Fruit fly (Drosophila melanogaster) whole organism, embryonic: ENCODE data around the gene Tao.

Experiments
- ATbp ChIP-seq: fragments of 200-800 bp; sonication (Bioruptor generic); optimal IDR thresholded peaks from 2 replicates; lab custom pipeline; 2017; ENCODE audit warnings: missing biosample characterization, mild to moderate bottlenecking, missing genetic modification characterization, missing genetic modification reagents
- Atf-2 ChIP-seq: fragments of 200-800 bp; sonication (Bioruptor generic); optimal IDR thresholded peaks from 2 replicates; lab custom pipeline; 2016; ENCODE audit warnings: missing biosample characterization, missing genetic modification characterization
- BtbVII ChIP-seq: fragments of 200-800 bp; sonication (Bioruptor generic); optimal IDR thresholded peaks from 3 replicates; lab custom pipeline; 2017; ENCODE audit warnings: missing biosample characterization, mild to moderate bottlenecking, missing genetic modification characterization
- CG10147 ChIP-seq: fragments of 200-800 bp; sonication (Bioruptor generic); optimal IDR thresholded peaks from 2 replicates; lab custom pipeline; 2019; ENCODE audit warnings: missing biosample characterization, mild to moderate bottlenecking, missing genetic modification characterization, moderate library complexity
- CG10462 ChIP-seq: fragments of 200-800 bp; sonication (Bioruptor generic); optimal IDR thresholded peaks from 2 replicates; lab custom pipeline; 2016; ENCODE audit warnings: missing biosample characterization, missing genetic modification characterization
- CG10959 ChIP-seq: fragments of 200-800 bp; sonication (Bioruptor generic); IDR thresholded peaks from 2 replicates; pipeline ENCODE4 v1.3.6; 2022; ENCODE audit warnings: missing biosample characterization, missing genetic modification characterization
- CG11093 ChIP-seq: fragments of 200-800 bp; sonication (Bioruptor generic); IDR thresholded peaks from 3 replicates; pipeline ENCODE4 v1.3.6; 2022; ENCODE audit warnings: missing biosample characterization, missing genetic modification characterization
- CG11456 ChIP-seq: fragments of 200-800 bp; sonication (Bioruptor generic); IDR thresholded peaks from 3 replicates; pipeline ENCODE4 v1.3.6; 2022; ENCODE audit warnings: missing biosample characterization, missing genetic modification characterization
- CG11723 ChIP-seq: fragments of 200-800 bp; sonication (Bioruptor generic); optimal IDR thresholded peaks from 2 replicates; lab custom pipeline; 2017; ENCODE audit warnings: missing biosample characterization, mild to moderate bottlenecking, missing genetic modification characterization
- CG12299 ChIP-seq: fragments of 200-800 bp; sonication (Bioruptor generic); optimal IDR thresholded peaks from 2 replicates; lab custom pipeline; 2018; ENCODE audit warnings: missing biosample characterization, mild to moderate bottlenecking, missing genetic modification characterization
- CG12942 ChIP-seq: fragments of 200-800 bp; sonication (Bioruptor generic); optimal IDR thresholded peaks from 3 replicates; lab custom pipeline; 2016; ENCODE audit warnings: missing biosample characterization, missing genetic modification characterization
- CG13624 ChIP-seq: fragments of 200-800 bp; sonication (Bioruptor generic); optimal IDR thresholded peaks from 2 replicates; lab custom pipeline; 2016; ENCODE audit warnings: missing biosample characterization, missing genetic modification characterization
- CG16813 ChIP-seq: fragments of 200-800 bp; sonication (Bioruptor generic); IDR thresholded peaks from 3 replicates; pipeline ENCODE4 v1.3.6; 2022; ENCODE audit warnings: missing biosample characterization, missing genetic modification characterization; ENCODE audit not compliant: partially characterized antibody
- CG1792 ChIP-seq: fragments of 200-800 bp; sonication (Bioruptor generic); optimal IDR thresholded peaks from 2 replicates; lab custom pipeline; 2016; ENCODE audit warnings: missing biosample characterization, missing genetic modification characterization
- CG30431 ChIP-seq: fragments of 200-800 bp; sonication (Bioruptor generic); optimal IDR thresholded peaks from 2 replicates; lab custom pipeline; 2017; ENCODE audit warnings: missing biosample characterization, missing genetic modification characterization
- CG32532 ChIP-seq: fragments of 200-800 bp; sonication (Bioruptor generic); IDR thresholded peaks from 2 replicates; pipeline ENCODE4 v1.3.6; 2022; ENCODE audit warnings: missing biosample characterization, missing genetic modification characterization
- CG4404 ChIP-seq: fragments of 200-800 bp; sonication (Bioruptor generic); IDR thresholded peaks from 2 replicates; pipeline ENCODE4 v1.3.6; 2022; ENCODE audit warnings: missing biosample characterization, missing genetic modification characterization
- CG8944 ChIP-seq: fragments of 200-800 bp; sonication (Bioruptor generic); optimal IDR thresholded peaks from 3 replicates; lab custom pipeline; 2016; ENCODE audit warnings: missing biosample characterization, missing genetic modification characterization
- D ChIP-seq, 2 experiments: fragments of 200-800 bp in 1 of 2; fragments of >200 bp in 1 of 2; sonication (Bioruptor generic) in 1 of 2; optimal IDR thresholded peaks; 2 replicates in 1 of 2; 3 replicates in 1 of 2; lab custom pipeline; 2017; ENCODE audit warnings: mild to moderate bottlenecking in 1 of 2, missing biosample characterization in 1 of 2, missing genetic modification characterization in 1 of 2, missing genetic modification reagents in 1 of 2
- Doc2 ChIP-seq: fragments of 200-800 bp; sonication (Bioruptor generic); IDR thresholded peaks from 2 replicates; pipeline ENCODE4 v1.3.6; 2022; ENCODE audit warnings: missing biosample characterization, missing genetic modification characterization
- H15 ChIP-seq: fragments of 200-800 bp; sonication (Bioruptor generic); IDR thresholded peaks from 3 replicates; pipeline ENCODE4 v1.3.6; 2022; ENCODE audit warnings: missing biosample characterization, missing genetic modification characterization
- HLHmδ ChIP-seq: fragments of 200-800 bp; sonication (Bioruptor generic); optimal IDR thresholded peaks from 2 replicates; lab custom pipeline; 2018; ENCODE audit warnings: missing biosample characterization, mild to moderate bottlenecking, missing genetic modification characterization, moderate library complexity
- Myb ChIP-seq: fragments of 200-800 bp; sonication (Bioruptor generic); optimal IDR thresholded peaks from 2 replicates; lab custom pipeline; 2016; ENCODE audit warnings: missing biosample characterization, missing genetic modification characterization
- NK7.1 ChIP-seq: fragments of 200-800 bp; sonication (Bioruptor generic); optimal IDR thresholded peaks from 3 replicates; lab custom pipeline; 2016; ENCODE audit warnings: missing biosample characterization, missing genetic modification characterization
- Neu2 ChIP-seq: fragments of 200-800 bp; sonication (Bioruptor generic); optimal IDR thresholded peaks from 3 replicates; lab custom pipeline; 2016; ENCODE audit warnings: missing biosample characterization, missing genetic modification characterization, borderline replicate concordance
- Nf-YC ChIP-seq: fragments of 200-800 bp; optimal IDR thresholded peaks from 3 replicates; lab custom pipeline; 2019; ENCODE audit warnings: missing biosample characterization, mild to moderate bottlenecking, missing genetic modification characterization, moderate library complexity
- Oaz ChIP-seq: fragments of 200-800 bp; sonication (Bioruptor generic); IDR thresholded peaks from 2 replicates; pipeline ENCODE4 v1.3.6; 2022; ENCODE audit warnings: missing biosample characterization, missing genetic modification characterization
- Oli ChIP-seq: fragments of 200-800 bp; sonication (Bioruptor generic); optimal IDR thresholded peaks from 2 replicates; lab custom pipeline; 2018; ENCODE audit warnings: missing biosample characterization, mild to moderate bottlenecking, missing genetic modification characterization, moderate library complexity
- Rx ChIP-seq: fragments of 200-800 bp; sonication (Bioruptor generic); IDR thresholded peaks from 2 replicates; pipeline ENCODE4 v1.3.6; 2022; ENCODE audit warnings: missing biosample characterization, missing genetic modification characterization
- Trl ChIP-seq, 3 experiments: fragments of >200 bp in 2 of 3; fragments of 200-800 bp in 1 of 3; sonication (Bioruptor generic) in 1 of 3; optimal IDR thresholded peaks; 2 replicates in 1 of 3; 3 replicates in 2 of 3; lab custom pipeline; 2016 to 2017; ENCODE audit warnings: missing biosample characterization in 1 of 3, missing genetic modification characterization in 1 of 3
- amos ChIP-seq: fragments of 200-800 bp; sonication (Bioruptor generic); IDR thresholded peaks from 2 replicates; pipeline ENCODE4 v1.3.6; 2022; ENCODE audit warnings: missing biosample characterization, missing genetic modification characterization; ENCODE audit not compliant: partially characterized antibody
- ara ChIP-seq: fragments of 200-800 bp; sonication (Bioruptor generic); IDR thresholded peaks from 2 replicates; pipeline ENCODE4 v1.3.6; 2022; ENCODE audit warnings: missing biosample characterization, missing genetic modification characterization
- ase ChIP-seq: fragments of 200-800 bp; sonication (Bioruptor generic); IDR thresholded peaks from 3 replicates; pipeline ENCODE4 v1.3.6; 2022; ENCODE audit warnings: missing biosample characterization, missing genetic modification characterization
- bab2 ChIP-seq: fragments of 200-800 bp; sonication (Bioruptor generic); optimal IDR thresholded peaks from 2 replicates; lab custom pipeline; 2016; ENCODE audit warnings: missing biosample characterization, missing genetic modification characterization
- bowl ChIP-seq: fragments of 200-800 bp; sonication (Bioruptor generic); IDR thresholded peaks from 2 replicates; pipeline ENCODE4 v1.3.6; 2022; ENCODE audit warnings: missing biosample characterization, missing genetic modification characterization
- cad ChIP-seq: fragments of >200 bp; optimal IDR thresholded peaks from 2 replicates; lab custom pipeline; 2017; ENCODE audit warnings: missing biosample characterization, missing genetic modification characterization
- ci ChIP-seq: fragments of 200-800 bp; sonication (Bioruptor generic); IDR thresholded peaks from 3 replicates; pipeline ENCODE4 v1.3.6; 2022; ENCODE audit warnings: missing biosample characterization, missing genetic modification characterization
- cwo ChIP-seq: fragments of 200-800 bp; sonication (Bioruptor generic); optimal IDR thresholded peaks from 3 replicates; lab custom pipeline; 2017; ENCODE audit warnings: missing biosample characterization, missing genetic modification characterization, mild to moderate bottlenecking, moderate library complexity, missing genetic modification reagents
- dimm ChIP-seq: fragments of 200-800 bp; sonication (Bioruptor generic); IDR thresholded peaks from 2 replicates; pipeline ENCODE4 v1.3.6; 2022; ENCODE audit warnings: missing biosample characterization, missing genetic modification characterization
- disco-r ChIP-seq: fragments of 200-800 bp; sonication (Bioruptor generic); optimal IDR thresholded peaks from 2 replicates; lab custom pipeline; 2016; ENCODE audit warnings: missing biosample characterization, missing genetic modification characterization
- dm ChIP-seq: fragments of 200-800 bp; sonication (Bioruptor generic); optimal IDR thresholded peaks from 3 replicates; lab custom pipeline; 2016; ENCODE audit warnings: missing biosample characterization, missing genetic modification characterization
- dmrt99B ChIP-seq: fragments of 200-800 bp; sonication (Bioruptor generic); optimal IDR thresholded peaks from 2 replicates; lab custom pipeline; 2018; ENCODE audit warnings: missing biosample characterization, mild to moderate bottlenecking, missing genetic modification characterization, moderate library complexity
- ftz-f1 ChIP-seq: fragments of 200-800 bp; sonication (Bioruptor generic); optimal IDR thresholded peaks from 2 replicates; lab custom pipeline; 2016; ENCODE audit warnings: missing biosample characterization, missing genetic modification characterization
- mirr ChIP-seq: fragments of 200-800 bp; sonication (Bioruptor generic); optimal IDR thresholded peaks from 3 replicates; lab custom pipeline; 2018; ENCODE audit warnings: missing biosample characterization, mild to moderate bottlenecking, missing genetic modification characterization
- mld ChIP-seq: fragments of 200-800 bp; sonication (Bioruptor generic); IDR thresholded peaks from 3 replicates; pipeline ENCODE4 v1.3.6; 2022; ENCODE audit warnings: missing biosample characterization, missing genetic modification characterization; ENCODE audit not compliant: partially characterized antibody
- p53 ChIP-seq: fragments of 200-800 bp; sonication (Bioruptor generic); optimal IDR thresholded peaks from 2 replicates; lab custom pipeline; 2016; ENCODE audit warnings: missing biosample characterization, missing genetic modification characterization
- pzg ChIP-seq: fragments of 200-800 bp; sonication (Bioruptor generic); optimal IDR thresholded peaks from 3 replicates; lab custom pipeline; 2018; ENCODE audit warnings: missing biosample characterization, mild to moderate bottlenecking, missing genetic modification characterization, moderate library complexity
- scrt ChIP-seq: fragments of 200-800 bp; sonication (Bioruptor generic); optimal IDR thresholded peaks from 2 replicates; lab custom pipeline; 2018; ENCODE audit warnings: missing biosample characterization, mild to moderate bottlenecking, missing genetic modification characterization, moderate library complexity
- sr ChIP-seq: fragments of 200-800 bp; sonication (Bioruptor generic); IDR thresholded peaks from 3 replicates; pipeline ENCODE4 v1.3.6; 2022; ENCODE audit warnings: missing biosample characterization, missing genetic modification characterization
- tap ChIP-seq: fragments of 200-800 bp; optimal IDR thresholded peaks from 3 replicates; lab custom pipeline; 2019; ENCODE audit warnings: missing biosample characterization, mild to moderate bottlenecking, missing genetic modification characterization, moderate library complexity
- zfh2 ChIP-seq: fragments of 200-800 bp; sonication (Bioruptor generic); optimal IDR thresholded peaks from 2 replicates; lab custom pipeline; 2016; ENCODE audit warnings: missing biosample characterization, missing genetic modification characterization

Tao gene

dm6 chrX:19604997-19605396 lies 25.4 kb upstream of the Tao start, which contains the start of gene CG14207 (continued):
- no peak for TF ChIP-seq dimm
- peak; percentile 62; the same call in 2 of the 3 replicates for TF ChIP-seq CG16813 (GFP tag; lab: Robert Waterston, UW)
- no peak for TF ChIP-seq ftz-f1 (GFP tag; lab: Kevin White, UChicago)
- no peak for TF ChIP-seq p53 (GFP tag; lab: Kevin White, UChicago)
- TF ChIP-seq CG13624 (GFP tag; lab: Kevin White, UChicago) = peak; percentile 56
- no peak for TF ChIP-seq bowl (GFP tag; lab: Robert Waterston, UW)
- TF ChIP-seq Doc2 (GFP tag; lab: Robert Waterston, UW) = no peak
- TF ChIP-seq Atf-2 (GFP tag; lab: Kevin White, UChicago) = no peak
- peak; percentile 51 for TF ChIP-seq pzg (GFP tag; lab: Kevin White, UChicago)
- no peak for TF ChIP-seq HLHmδ (GFP tag; lab: Kevin White, UChicago)
- no peak for TF ChIP-seq NK7.1 (GFP tag; lab: Kevin White, UChicago)
- no peak for TF ChIP-seq disco-r (GFP tag; lab: Kevin White, UChicago)
- TF ChIP-seq ara (GFP tag; lab: Robert Waterston, UW) = no peak
- no peak for TF ChIP-seq CG11723 (GFP tag; lab: Kevin White, UChicago)
- peak; percentile 37 for TF ChIP-seq scrt (GFP tag; lab: Kevin White, UChicago)
- no peak for TF ChIP-seq CG8944 (GFP tag; lab: Kevin White, UChicago)
- no peak for TF ChIP-seq BtbVII (GFP tag; lab: Kevin White, UChicago)
- TF ChIP-seq cad (GFP tag; lab: Kevin White, UChicago) = no peak
- TF ChIP-seq cwo (GFP tag; lab: Kevin White, UChicago) = no peak
- peak; percentile 15 for TF ChIP-seq dm (GFP tag; lab: Kevin White, UChicago)
- peak; percentile 1 for TF ChIP-seq CG12299
- TF ChIP-seq CG10462 = no peak
- TF ChIP-seq CG11456 = no peak
- no peak for TF ChIP-seq ase (GFP tag; lab: Robert Waterston, UW)
- peak; percentile 16 for TF ChIP-seq dmrt99B (tag; lab: Kevin White, UChicago)
- TF ChIP-seq tap (tag; lab: Kevin White, UChicago) = no peak
- TF ChIP-seq Oli (tag; lab: Kevin White, UChicago) = no peak
- TF ChIP-seq CG30431 (GFP tag; lab: Kevin White, UChicago) = no peak
- peak; percentile 10 for TF ChIP-seq Nf-YC
- TF ChIP-seq D (optimal IDR thresholded peaks at IDR 0.05; lab: Kevin White, UChicago) = no peak
- TF ChIP-seq D (GFP tag; optimal IDR thresholded peaks at IDR 0.05; lab: Kevin White, UChicago) = no peak
- TF ChIP-seq CG1792 = no peak
- TF ChIP-seq amos (GFP tag; lab: Robert Waterston, UW) = peak; percentile 67; the same call in 1 of the 2 replicates
- TF ChIP-seq mld (GFP tag; lab: Robert Waterston, UW) = peak; percentile 80
- TF ChIP-seq CG4404 = no peak
- TF ChIP-seq mirr (GFP tag; lab: Kevin White, UChicago) = peak; percentile 8
- TF ChIP-seq H15 (GFP tag; lab: Robert Waterston, UW) = no peak
- no peak for TF ChIP-seq CG10959 (GFP tag; lab: Robert Waterston, UW)
- TF ChIP-seq bab2 (GFP tag; lab: Kevin White, UChicago) = no peak
- TF ChIP-seq sr = 0 out of 3 replicates have a peak, but pooled peaks have one; percentile 12
- TF ChIP-seq Rx (GFP tag; lab: Robert Waterston, UW) = no peak
- TF ChIP-seq Myb (GFP tag; lab: Kevin White, UChicago) = peak; percentile 28
- no peak for TF ChIP-seq CG11093 (GFP tag; lab: Robert Waterston, UW)
- TF ChIP-seq CG32532 = peak; percentile 9; the same call in 1 of the 2 replicates
- no peak for TF ChIP-seq ATbp (GFP tag; lab: Kevin White, UChicago)
- no peak for TF ChIP-seq CG12942 (GFP tag; lab: Kevin White, UChicago)
- peak; percentile 65; the same call in 2 of the 3 replicates for TF ChIP-seq ci (GFP tag; lab: Robert Waterston, UW)
- TF ChIP-seq Neu2 (GFP tag; lab: Kevin White, UChicago) = no peak
- no peak for TF ChIP-seq Oaz (GFP tag; lab: Robert Waterston, UW)
- no peak for TF ChIP-seq CG10147
- no peak for TF ChIP-seq zfh2 (GFP tag; lab: Kevin White, UChicago)
- no peak for TF ChIP-seq Trl (optimal IDR thresholded peaks at IDR 0.05; lab: Kevin White, UChicago)
- TF ChIP-seq Trl (GFP tag; optimal IDR thresholded peaks at IDR 0.05; lab: Kevin White, UChicago) = peak; percentile 7
